Worm (Caenorhabditis elegans): ENCODE measurements around the gene chts-1.

The chts-1 gene

DNA sequence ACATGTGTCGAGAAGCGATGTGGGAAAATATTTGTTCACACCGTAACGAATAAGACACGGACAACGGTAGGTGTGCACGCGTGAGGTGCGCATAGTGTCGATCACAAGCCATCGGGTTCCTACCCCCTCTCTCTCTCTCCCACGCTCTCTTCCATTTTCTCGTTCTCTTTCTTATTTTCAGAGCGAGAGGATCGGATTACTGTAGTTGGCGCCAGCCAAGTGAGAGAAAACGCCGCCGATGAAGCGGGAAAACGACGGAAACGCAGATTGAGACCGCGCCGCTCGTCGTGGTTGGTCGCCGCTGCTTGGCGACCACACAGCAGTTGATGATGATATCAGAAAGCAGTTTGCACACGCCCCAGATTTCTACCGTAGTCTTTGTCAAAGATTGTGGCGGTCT is 55.1 kb downstream of the chts-1 start:
- TF ChIP-seq nfya-1 (tag; optimal IDR thresholded peaks at IDR 0.05; ENCODE audit: insufficient read depth) (peak; percentile 92), nhr-77 (tag; optimal IDR thresholded peaks at IDR 0.05) (no peak), ceh-28 (tag; optimal IDR thresholded peaks at IDR 0.05) (no peak), unc-62 (GFP tag; optimal IDR thresholded peaks at IDR 0.05) (no peak)

DNA sequence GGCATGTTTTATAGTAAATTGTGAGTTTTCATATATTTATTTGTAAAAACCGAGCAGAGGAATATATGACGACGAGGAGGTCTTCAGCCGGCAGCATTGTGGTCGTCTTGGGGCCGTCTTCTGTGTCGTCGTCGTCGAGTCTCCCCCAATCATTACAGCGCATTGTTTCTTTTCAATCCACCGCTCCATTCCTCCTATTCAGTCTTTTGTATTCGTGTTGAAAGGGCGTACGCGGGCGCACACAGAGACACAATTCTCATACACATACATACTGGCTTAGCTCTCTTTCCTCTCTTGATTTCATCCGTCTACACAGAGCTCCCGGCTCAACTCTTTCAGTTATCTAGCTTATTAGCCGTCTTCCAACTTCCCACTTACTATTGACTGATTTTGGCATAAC is 55.8 kb downstream of the chts-1 start, which contains the start of gene sox-2:
TSS of gene sox-2 (minus strand) at position 100 of the 400 bp plus-strand sequence.
- TF ChIP-seq ztf-4 (tag; optimal IDR thresholded peaks at IDR 0.05): no peak
- TF ChIP-seq nhr-43 (tag; optimal IDR thresholded peaks at IDR 0.05; ENCODE audit: poor library complexity, severe bottlenecking): no peak
- no peak for TF ChIP-seq pqm-1 (tag; optimal IDR thresholded peaks at IDR 0.05)
- no peak for TF ChIP-seq jun-1 (tag; optimal IDR thresholded peaks at IDR 0.05)
- TF ChIP-seq egl-5 (tag; optimal IDR thresholded peaks at IDR 0.05): no peak
- TF ChIP-seq aly-2 (tag; optimal IDR thresholded peaks at IDR 0.05): no peak
- TF ChIP-seq egl-27 (tag; optimal IDR thresholded peaks at IDR 0.05): no peak
- no peak for TF ChIP-seq unc-39 (tag; optimal IDR thresholded peaks at IDR 0.05)
- TF ChIP-seq nhr-23 (tag; optimal IDR thresholded peaks at IDR 0.05): no peak
- no peak for TF ChIP-seq nhr-28 (tag; optimal IDR thresholded peaks at IDR 0.05)
- TF ChIP-seq ceh-9 (tag; optimal IDR thresholded peaks at IDR 0.05): no peak
- TF ChIP-seq lin-15B (tag; optimal IDR thresholded peaks at IDR 0.05): no peak
- no peak for TF ChIP-seq elt-2 (tag; optimal IDR thresholded peaks at IDR 0.05)
- no peak for TF ChIP-seq R02D3.7 (tag; optimal IDR thresholded peaks at IDR 0.05)
- TF ChIP-seq ceh-28 (tag; optimal IDR thresholded peaks at IDR 0.05): no peak

- TF ChIP-seq skn-1 (tag; optimal IDR thresholded peaks at IDR 0.05) (no peak), snpc-4 (tag; optimal IDR thresholded peaks at IDR 0.05) (no peak), nhr-77 (tag; optimal IDR thresholded peaks at IDR 0.05) (no peak), ceh-16 (tag; optimal IDR thresholded peaks at IDR 0.05) (no peak), nhr-25 (tag; optimal IDR thresholded peaks at IDR 0.05) (no peak), lin-39 (tag; optimal IDR thresholded peaks at IDR 0.05) (no peak), R02D3.7 (tag; optimal IDR thresholded peaks at IDR 0.05) (no peak), ztf-11 (tag; optimal IDR thresholded peaks at IDR 0.05) (no peak), pha-4 (tag; optimal IDR thresholded peaks at IDR 0.05) (peak; percentile 7), elt-3 (tag; optimal IDR thresholded peaks at IDR 0.05) (no peak), egl-27 (tag; optimal IDR thresholded peaks at IDR 0.05) (no peak), daf-12 (tag; optimal IDR thresholded peaks at IDR 0.05) (no peak), nfya-1 (tag; optimal IDR thresholded peaks at IDR 0.05; ENCODE audit: insufficient read depth) (peak; percentile 93), aly-2 (tag; optimal IDR thresholded peaks at IDR 0.05) (no peak), nhr-28 (tag; optimal IDR thresholded peaks at IDR 0.05) (no peak), ceh-9 (tag; optimal IDR thresholded peaks at IDR 0.05) (no peak)
Observed at ce11 chrX:7460516-7460915, 59.0 kb downstream of the chts-1 start.

All from whole organism, L3 larva.